Fruit fly (Drosophila melanogaster) whole organism, larva: ENCODE results near the gene APC4.

Experiments used
- noc ChIP-seq: fragments of 200-800 bp; sonication (Bioruptor generic); optimal IDR thresholded peaks from 3 replicates; lab custom pipeline; 2019; ENCODE audit warnings: missing biosample characterization, mild to moderate bottlenecking, missing genetic modification characterization, moderate library complexity

The APC4 gene

dm6 chrX:9082600-9082999 is at the start of gene APC4:
TSS of gene APC4 (plus strand) at chrX:9082931.
- peak; percentile 32 for TF ChIP-seq noc (tag; lab: Kevin White, UChicago)

dm6 chrX:9036113-9036512 is 46.6 kb upstream of the APC4 start:
- no peak for TF ChIP-seq noc (tag; lab: Kevin White, UChicago)

dm6 chrX:9038778-9039177 is 44.0 kb upstream of the APC4 start:
- no peak for TF ChIP-seq noc (tag; lab: Kevin White, UChicago)

- TF ChIP-seq noc (tag; lab: Kevin White, UChicago), result no peak
Observed at dm6 chrX:9040855-9041254, 41.9 kb upstream of the APC4 start.

dm6 chrX:9041789-9042456 is 40.8 kb upstream of the APC4 start:
- no peak for TF ChIP-seq noc (tag; lab: Kevin White, UChicago)

dm6 chrX:9042457-9043045 is 40.2 kb upstream of the APC4 start:
- TF ChIP-seq noc (tag; lab: Kevin White, UChicago), result no peak

dm6 chrX:9043711-9044505 is 38.8 kb upstream of the APC4 start:
- no peak for TF ChIP-seq noc (tag; lab: Kevin White, UChicago)

dm6 chrX:9044857-9045256 is 37.9 kb upstream of the APC4 start:
- TF ChIP-seq noc (tag; lab: Kevin White, UChicago), result no peak

- no peak for TF ChIP-seq noc (tag; lab: Kevin White, UChicago)
Observed at dm6 chrX:9046383-9046941, 36.3 kb upstream of the APC4 start.

- TF ChIP-seq noc (tag; lab: Kevin White, UChicago), result no peak
Observed at dm6 chrX:9046986-9047385, 35.7 kb upstream of the APC4 start.

dm6 chrX:9047725-9048384 is 34.9 kb upstream of the APC4 start:
- TF ChIP-seq noc (tag; lab: Kevin White, UChicago), result peak; percentile 21

dm6 chrX:9048385-9048750 is 34.4 kb upstream of the APC4 start:
- TF ChIP-seq noc (tag; lab: Kevin White, UChicago), result no peak

dm6 chrX:9048941-9049340 is 33.8 kb upstream of the APC4 start:
- no peak for TF ChIP-seq noc (tag; lab: Kevin White, UChicago)

dm6 chrX:9060078-9060477 is 22.7 kb upstream of the APC4 start:
- peak; percentile 79 for TF ChIP-seq noc (tag; lab: Kevin White, UChicago)

dm6 chrX:9061299-9061698 is 21.4 kb upstream of the APC4 start:
- TF ChIP-seq noc (tag; lab: Kevin White, UChicago), result no peak

dm6 chrX:9062665-9063064 is 20.1 kb upstream of the APC4 start:
- TF ChIP-seq noc (tag; lab: Kevin White, UChicago), result peak; percentile 24
